Worm (Caenorhabditis elegans) whole organism, young adult: ENCODE measurements around the gene T04F3.1.

Source experiments
- B0019.2 ChIP-seq: fragments of 200-800 bp; sonication (Bioruptor generic); conservative IDR thresholded peaks from 2 replicates; pipeline ENCODE4 v1.3.6; 2022; ENCODE audit warnings: missing genetic modification reagents, missing genetic modification characterization, missing compliant biosample characterization
- C06A6.2 ChIP-seq: fragments of 200-800 bp; sonication (Bioruptor generic); conservative IDR thresholded peaks from 2 replicates; pipeline ENCODE4 v1.3.6; 2022; ENCODE audit warnings: missing genetic modification characterization, missing compliant biosample characterization
- C17E4.6 ChIP-seq: fragments of 200-800 bp; sonication (Bioruptor generic); IDR thresholded peaks from 2 replicates; pipeline ENCODE4 v1.3.6; 2022; ENCODE audit warnings: missing genetic modification reagents, missing genetic modification characterization, missing compliant biosample characterization
- D2030.7 ChIP-seq: fragments of 200-800 bp; sonication (Bioruptor generic); IDR thresholded peaks from 2 replicates; pipeline ENCODE4 v1.3.6; 2022; ENCODE audit warnings: missing genetic modification reagents, missing genetic modification characterization, missing compliant biosample characterization
- F33H1.4 ChIP-seq: fragments of 200-800 bp; sonication (Bioruptor generic); IDR thresholded peaks from 2 replicates; pipeline ENCODE4 v1.3.6; 2022; ENCODE audit warnings: missing genetic modification reagents, missing genetic modification characterization, missing compliant biosample characterization
- F37B4.10 ChIP-seq: fragments of 200-800 bp; sonication (Bioruptor generic); IDR thresholded peaks from 2 replicates; pipeline ENCODE4 v1.3.6; 2022; ENCODE audit warnings: missing genetic modification characterization, missing compliant biosample characterization
- F39B2.1 ChIP-seq: fragments of 200-800 bp; sonication (Bioruptor generic); IDR thresholded peaks from 2 replicates; pipeline ENCODE4 v1.3.6; 2022; ENCODE audit warnings: missing genetic modification reagents, missing genetic modification characterization, missing compliant biosample characterization
- F52B5.7 ChIP-seq: sonication (generic microtip); optimal IDR thresholded peaks from 2 replicates; lab custom pipeline; 2016; ENCODE audit warnings: mild to moderate bottlenecking, missing genetic modification characterization, missing compliant biosample characterization
- F55B11.4 ChIP-seq: sonication (generic microtip); optimal IDR thresholded peaks from 2 replicates; lab custom pipeline; 2016; ENCODE audit warnings: missing compliant biosample characterization, missing genetic modification characterization, borderline replicate concordance; ENCODE audit not compliant: insufficient read depth
- T07F8.4 ChIP-seq: sonication (generic microtip); optimal IDR thresholded peaks from 2 replicates; lab custom pipeline; 2016; ENCODE audit warnings: mild to moderate bottlenecking, missing genetic modification characterization, moderate library complexity, missing compliant biosample characterization
- T26A5.8 ChIP-seq: sonication (generic microtip); optimal IDR thresholded peaks from 2 replicates; lab custom pipeline; 2016; ENCODE audit warnings: missing genetic modification characterization, missing compliant biosample characterization
- Y53G8AR.9 ChIP-seq: fragments of 200-800 bp; sonication (Bioruptor generic); conservative IDR thresholded peaks from 2 replicates; pipeline ENCODE4 v1.3.6; 2022; ENCODE audit warnings: missing genetic modification reagents, missing genetic modification characterization, missing compliant biosample characterization
- Y79H2A.3 ChIP-seq: fragments of 200-800 bp; sonication (Bioruptor generic); conservative IDR thresholded peaks from 2 replicates; pipeline ENCODE4 v1.3.6; 2022; ENCODE audit warnings: missing genetic modification reagents, missing genetic modification characterization, missing compliant biosample characterization
- Y95B8A.8 ChIP-seq: fragments of 200-800 bp; sonication (Bioruptor generic); IDR thresholded peaks from 2 replicates; pipeline ENCODE4 v1.3.6; 2022; ENCODE audit warnings: missing genetic modification reagents, missing genetic modification characterization, missing compliant biosample characterization
- aptf-2 ChIP-seq: fragments of 200-800 bp; sonication (Bioruptor generic); conservative IDR thresholded peaks from 2 replicates; pipeline ENCODE4 v1.3.6; 2022; ENCODE audit warnings: missing genetic modification reagents, missing genetic modification characterization, missing compliant biosample characterization
- aptf-3 ChIP-seq: fragments of 200-800 bp; sonication (Bioruptor generic); IDR thresholded peaks from 2 replicates; pipeline ENCODE4 v1.3.6; 2022; ENCODE audit warnings: missing genetic modification characterization, missing compliant biosample characterization
- athp-1 ChIP-seq: sonication (generic microtip); optimal IDR thresholded peaks from 2 replicates; lab custom pipeline; 2017; ENCODE audit warnings: mild to moderate bottlenecking, missing genetic modification characterization, missing compliant biosample characterization
- bed-1 ChIP-seq: fragments of 200-800 bp; sonication (Bioruptor generic); IDR thresholded peaks from 2 replicates; pipeline ENCODE4 v1.3.6; 2022; ENCODE audit warnings: missing genetic modification reagents, missing genetic modification characterization, missing compliant biosample characterization
- ceh-58 ChIP-seq: fragments of 200-800 bp; sonication (Bioruptor generic); IDR thresholded peaks from 2 replicates; pipeline ENCODE4 v1.3.6; 2022; ENCODE audit warnings: missing genetic modification characterization, missing compliant biosample characterization
- dpl-1 ChIP-seq: fragments of 150-350 bp; optimal IDR thresholded peaks from 2 replicates; lab custom pipeline; 2014; ENCODE audit warnings: missing biosample characterization, missing genetic modification reagents, missing genetic modification characterization
- egrh-3 ChIP-seq: fragments of 200-800 bp; sonication (Bioruptor generic); IDR thresholded peaks from 2 replicates; pipeline ENCODE4 v1.3.6; 2022; ENCODE audit warnings: missing genetic modification reagents, missing genetic modification characterization, missing compliant biosample characterization
- ekl-4 ChIP-seq: fragments of 200-800 bp; sonication (Bioruptor generic); IDR thresholded peaks from 2 replicates; pipeline ENCODE4 v1.3.6; 2022; ENCODE audit warnings: missing genetic modification reagents, missing genetic modification characterization, missing compliant biosample characterization
- him-1 ChIP-seq: sonication (generic microtip); optimal IDR thresholded peaks from 2 replicates; lab custom pipeline; 2016; ENCODE audit warnings: missing genotype, missing genetic modification reagents, missing genetic modification characterization, missing compliant biosample characterization
- hsf-1 ChIP-seq: fragments of 200-800 bp; sonication (Bioruptor generic); IDR thresholded peaks from 2 replicates; pipeline ENCODE4 v1.3.6; 2022; ENCODE audit warnings: missing genetic modification reagents, missing genetic modification characterization, missing compliant biosample characterization
- lag-1 ChIP-seq: fragments of 200-800 bp; sonication (Bioruptor generic); IDR thresholded peaks from 2 replicates; pipeline ENCODE4 v1.3.6; 2022; ENCODE audit warnings: missing genetic modification reagents, missing genetic modification characterization, missing compliant biosample characterization
- lin-40 ChIP-seq: sonication (generic microtip); optimal IDR thresholded peaks from 2 replicates; lab custom pipeline; 2016; ENCODE audit warnings: missing genetic modification characterization, mild to moderate bottlenecking, missing compliant biosample characterization, missing genotype, missing genetic modification reagents
- lir-1 ChIP-seq: fragments of 200-800 bp; sonication (Bioruptor generic); conservative IDR thresholded peaks from 2 replicates; pipeline ENCODE4 v1.3.6; 2022; ENCODE audit warnings: missing genetic modification reagents, missing genetic modification characterization, missing compliant biosample characterization
- madf-3 ChIP-seq: fragments of 200-800 bp; sonication (Bioruptor generic); IDR thresholded peaks from 2 replicates; pipeline ENCODE4 v1.3.6; 2022; ENCODE audit warnings: missing genetic modification reagents, missing genetic modification characterization, missing compliant biosample characterization
- mel-28 ChIP-seq: sonication (generic microtip); optimal IDR thresholded peaks from 2 replicates; lab custom pipeline; 2016; ENCODE audit warnings: borderline replicate concordance, mild to moderate bottlenecking, missing genetic modification characterization, missing compliant biosample characterization
- mxl-1 ChIP-seq: sonication (generic microtip); optimal IDR thresholded peaks from 2 replicates; lab custom pipeline; 2016; ENCODE audit warnings: missing genetic modification characterization, missing compliant biosample characterization
- nfya-2 ChIP-seq: fragments of 200-800 bp; sonication (Bioruptor generic); IDR thresholded peaks from 2 replicates; pipeline ENCODE4 v1.3.6; 2022; ENCODE audit warnings: missing genetic modification reagents, missing genetic modification characterization, missing compliant biosample characterization
- nhr-120 ChIP-seq: fragments of 200-800 bp; sonication (Bioruptor generic); IDR thresholded peaks from 2 replicates; pipeline ENCODE4 v1.3.6; 2022; ENCODE audit warnings: missing genetic modification characterization, missing compliant biosample characterization
- nhr-179 ChIP-seq: sonication (generic microtip); optimal IDR thresholded peaks from 2 replicates; lab custom pipeline; 2016; ENCODE audit warnings: mild to moderate bottlenecking, missing genetic modification characterization, missing compliant biosample characterization
- nhr-27 ChIP-seq: fragments of 200-800 bp; sonication (Bioruptor generic); optimal IDR thresholded peaks from 2 replicates; lab custom pipeline; 2018; ENCODE audit warnings: mild to moderate bottlenecking, missing genetic modification characterization, moderate library complexity, missing compliant biosample characterization
- pha-4 ChIP-seq: fragments of 150-350 bp; sonication (generic microtip); optimal IDR thresholded peaks from 2 replicates; lab custom pipeline; 2014; ENCODE audit warnings: missing biosample characterization, missing genetic modification reagents, missing genetic modification characterization
- rec-8 ChIP-seq, 2 experiments: sonication (generic microtip); optimal IDR thresholded peaks; 2 replicates each; lab custom pipeline; 2016; ENCODE audit warnings: mild to moderate bottlenecking in 2 of 2, missing genetic modification characterization in 2 of 2, missing genetic modification reagents in 2 of 2, missing genotype in 2 of 2, missing biosample characterization in 1 of 2, missing compliant biosample characterization in 1 of 2, moderate library complexity in 1 of 2
- rpc-1 ChIP-seq, 2 experiments: fragments of 150-350 bp in 1 of 2; sonication (generic microtip) in 1 of 2; optimal IDR thresholded peaks; 2 replicates each; lab custom pipeline; 2014 to 2018; ENCODE audit warnings: missing biosample characterization in 1 of 2, missing genetic modification characterization in 1 of 2, missing genetic modification reagents in 1 of 2, missing genotype in 1 of 2
- sdz-38 ChIP-seq: sonication (generic microtip); optimal IDR thresholded peaks from 2 replicates; lab custom pipeline; 2016; ENCODE audit warnings: missing genotype, missing genetic modification characterization, missing compliant biosample characterization
- sea-2 ChIP-seq: fragments of 200-800 bp; sonication (Bioruptor generic); IDR thresholded peaks from 2 replicates; pipeline ENCODE4 v1.3.6; 2022; ENCODE audit warnings: missing genetic modification characterization, missing compliant biosample characterization
- snpc-1.1 ChIP-seq: sonication (generic microtip); optimal IDR thresholded peaks from 2 replicates; lab custom pipeline; 2017; ENCODE audit warnings: missing genetic modification characterization, mild to moderate bottlenecking, missing compliant biosample characterization, antibody characterized with exemption, moderate library complexity, missing genotype, missing genetic modification reagents; ENCODE audit not compliant: insufficient read depth
- sptf-2 ChIP-seq: fragments of 200-800 bp; sonication (Bioruptor generic); optimal IDR thresholded peaks from 2 replicates; lab custom pipeline; 2018; ENCODE audit warnings: mild to moderate bottlenecking, missing genetic modification characterization, missing compliant biosample characterization
- unc-62 ChIP-seq: fragments of 150-350 bp; optimal IDR thresholded peaks from 2 replicates; lab custom pipeline; 2014; ENCODE audit warnings: missing biosample characterization, missing genetic modification reagents, missing genetic modification characterization
- ztf-22 ChIP-seq: fragments of 200-800 bp; sonication (Bioruptor generic); optimal IDR thresholded peaks from 2 replicates; lab custom pipeline; 2018; ENCODE audit warnings: mild to moderate bottlenecking, missing genetic modification characterization, moderate library complexity, missing compliant biosample characterization
- ztf-26 ChIP-seq: sonication (generic microtip); optimal IDR thresholded peaks from 2 replicates; lab custom pipeline; 2017; ENCODE audit warnings: missing genetic modification characterization, missing compliant biosample characterization
- ztf-28 ChIP-seq: fragments of 200-800 bp; sonication (Bioruptor generic); IDR thresholded peaks from 2 replicates; pipeline ENCODE4 v1.3.6; 2022; ENCODE audit warnings: missing genetic modification reagents, missing genetic modification characterization, missing compliant biosample characterization
- ztf-3 ChIP-seq: fragments of 200-800 bp; sonication (Bioruptor generic); optimal IDR thresholded peaks from 2 replicates; lab custom pipeline; 2018; ENCODE audit warnings: mild to moderate bottlenecking, missing genetic modification characterization, missing compliant biosample characterization
- ztf-6 ChIP-seq: fragments of 200-800 bp; sonication (Bioruptor generic); IDR thresholded peaks from 2 replicates; pipeline ENCODE4 v1.3.6; 2022; ENCODE audit warnings: missing genetic modification reagents, missing genetic modification characterization, missing compliant biosample characterization

T04F3.1 gene

DNA sequence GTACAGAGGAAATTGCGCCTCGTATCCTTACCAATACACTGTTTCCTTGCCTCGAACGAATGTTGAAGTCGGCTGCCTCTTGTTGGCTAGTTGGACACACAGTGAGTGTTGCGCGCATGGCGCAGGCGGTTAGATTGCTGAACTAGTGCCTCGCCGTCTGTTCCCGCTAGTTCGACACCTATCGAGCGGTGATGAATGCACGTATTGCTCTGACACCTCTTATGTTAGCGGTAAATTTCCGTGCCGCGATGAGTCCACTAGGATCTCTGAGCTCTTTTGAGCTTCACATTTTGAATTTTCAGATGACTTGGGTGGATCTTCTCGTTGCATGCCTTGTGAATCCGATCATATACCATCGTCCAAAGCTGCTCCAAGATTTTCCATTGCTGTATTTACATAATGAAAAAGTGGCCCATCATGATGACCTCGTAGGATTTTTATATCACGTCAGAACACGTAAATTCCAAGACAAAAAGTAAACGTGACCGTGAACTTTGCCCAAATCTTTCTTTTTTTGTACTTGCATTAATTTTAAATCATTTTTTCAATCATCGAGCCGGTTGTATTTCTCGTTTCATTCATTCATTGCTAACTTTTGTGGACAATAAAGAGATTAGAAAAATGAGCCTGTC, 43.1 kb downstream of the T04F3.1 start, which contains the start of gene F55A11.11 (continued):
- TF ChIP-seq aptf-2 (GFP tag; lab: Robert Waterston, UW) (0 out of 2 replicates have a peak, but pooled peaks have one; percentile 7), pha-4 (tag; lab: Kevin White, UChicago) (no peak), nhr-179 (tag; lab: Kevin White, UChicago) (peak; percentile 48), nfya-2 (GFP tag; lab: Robert Waterston, UW) (0 out of 2 replicates have a peak, but pooled peaks have one; percentile 34), snpc-1.1 (peak; percentile 69), mxl-1 (peak; percentile 94), rec-8 (tag; optimal IDR thresholded peaks at IDR 0.05; lab: Kevin White, UChicago) (peak; percentile 91 to 96), F52B5.7 (tag; lab: Kevin White, UChicago) (peak; percentile 98), dpl-1 (GFP tag; lab: Kevin White, UChicago) (no peak), mel-28 (tag; lab: Kevin White, UChicago) (peak; percentile 57), sdz-38 (no peak), sptf-2 (GFP tag; lab: Kevin White, UChicago) (peak; percentile 60), ztf-26 (peak; percentile 92), aptf-3 (GFP tag; lab: Robert Waterston, UW) (peak; percentile 94), ztf-3 (GFP tag; lab: Kevin White, UChicago) (no peak), ztf-22 (GFP tag; lab: Kevin White, UChicago) (peak; percentile 76), Y53G8AR.9 (peak; percentile 76), egrh-3 (GFP tag; lab: Robert Waterston, UW) (peak; percentile 52), ztf-6 (GFP tag; lab: Robert Waterston, UW) (peak; percentile 84; the same call in 1 of the 2 replicates), ekl-4 (GFP tag; lab: Robert Waterston, UW) (peak; percentile 89), D2030.7 (GFP tag; lab: Robert Waterston, UW) (peak; percentile 83), F33H1.4 (GFP tag; lab: Robert Waterston, UW) (peak; percentile 61), unc-62 (peak; percentile 54), F39B2.1 (GFP tag; lab: Robert Waterston, UW) (no peak), lir-1 (GFP tag; lab: Robert Waterston, UW) (peak; percentile 61), rpc-1 (optimal IDR thresholded peaks at IDR 0.05; lab: Kevin White, UChicago) (peak; percentile 97), rpc-1 (tag; optimal IDR thresholded peaks at IDR 0.05; lab: Kevin White, UChicago) (peak; percentile 98), T26A5.8 (peak; percentile 89), C17E4.6 (GFP tag; lab: Robert Waterston, UW) (no peak), lin-40 (peak; percentile 73), F55B11.4 (tag; lab: Kevin White, UChicago) (no peak), madf-3 (GFP tag; lab: Robert Waterston, UW) (peak; percentile 86), Y79H2A.3 (GFP tag; lab: Robert Waterston, UW) (peak; percentile 47; the same call in 1 of the 2 replicates), F37B4.10 (GFP tag; lab: Robert Waterston, UW) (0 out of 2 replicates have a peak, but pooled peaks have one; percentile 81), nhr-27 (tag; lab: Kevin White, UChicago) (peak; percentile 31), ztf-28 (GFP tag; lab: Robert Waterston, UW) (peak; percentile 88), ceh-58 (GFP tag; lab: Robert Waterston, UW) (0 out of 2 replicates have a peak, but pooled peaks have one; percentile 28), lag-1 (GFP tag; lab: Robert Waterston, UW) (no peak), Y95B8A.8 (GFP tag; lab: Robert Waterston, UW) (peak; percentile 85; the same call in 1 of the 2 replicates), B0019.2 (GFP tag; lab: Robert Waterston, UW) (peak; percentile 76), C06A6.2 (GFP tag; lab: Robert Waterston, UW) (peak; percentile 65; the same call in 1 of the 2 replicates), hsf-1 (GFP tag; lab: Robert Waterston, UW) (peak; percentile 68), bed-1 (GFP tag; lab: Robert Waterston, UW) (0 out of 2 replicates have a peak, but pooled peaks have one; percentile 42), him-1 (peak; percentile 97), sea-2 (GFP tag; lab: Robert Waterston, UW) (peak; percentile 74; the same call in 1 of the 2 replicates), nhr-120 (GFP tag; lab: Robert Waterston, UW) (no peak), T07F8.4 (peak; percentile 83), athp-1 (tag; lab: Kevin White, UChicago) (peak; percentile 94)
